Worm (Caenorhabditis elegans) whole organism, young adult: ENCODE measurements around the gene Y43F8B.1.
A peak's percentile ranks its signal among the peaks of the same experiment; 100 is the strongest.

Experiments used
- B0019.2 ChIP-seq: fragments of 200-800 bp; sonication (Bioruptor generic); conservative IDR thresholded peaks from 2 replicates; pipeline ENCODE4 v1.3.6; 2022; ENCODE audit warnings: missing genetic modification reagents, missing genetic modification characterization, missing compliant biosample characterization
- B0261.1 ChIP-seq: sonication (generic microtip); optimal IDR thresholded peaks from 2 replicates; lab custom pipeline; 2016; ENCODE audit warnings: mild to moderate bottlenecking, missing genetic modification characterization, moderate library complexity, missing compliant biosample characterization
- B0336.3 ChIP-seq: fragments of 200-800 bp; sonication (Bioruptor generic); IDR thresholded peaks from 2 replicates; pipeline ENCODE4 v1.3.6; 2022; ENCODE audit warnings: missing genetic modification characterization, missing compliant biosample characterization
- F10E7.11 ChIP-seq: sonication (generic microtip); optimal IDR thresholded peaks from 2 replicates; lab custom pipeline; 2017; ENCODE audit warnings: mild to moderate bottlenecking, missing genetic modification characterization, moderate library complexity, missing compliant biosample characterization
- F22D6.2 ChIP-seq: sonication (generic microtip); optimal IDR thresholded peaks from 2 replicates; lab custom pipeline; 2016; ENCODE audit warnings: mild to moderate bottlenecking, missing genetic modification characterization, missing compliant biosample characterization
- ama-1 ChIP-seq, 3 experiments: fragments of 150-350 bp in 1 of 3; sonication (generic microtip) in 2 of 3; optimal IDR thresholded peaks; 2 replicates each; lab custom pipeline; 2014 to 2018; ENCODE audit warnings: missing biosample characterization in 2 of 3, missing genetic modification characterization in 2 of 3, missing genetic modification reagents in 2 of 3
- attf-5 ChIP-seq: fragments of 200-800 bp; sonication (Bioruptor generic); optimal IDR thresholded peaks from 2 replicates; lab custom pipeline; 2018; ENCODE audit warnings: mild to moderate bottlenecking, missing genetic modification characterization, missing compliant biosample characterization
- bed-1 ChIP-seq: fragments of 200-800 bp; sonication (Bioruptor generic); IDR thresholded peaks from 2 replicates; pipeline ENCODE4 v1.3.6; 2022; ENCODE audit warnings: missing genetic modification reagents, missing genetic modification characterization, missing compliant biosample characterization
- bed-2 ChIP-seq: fragments of 200-800 bp; sonication (Bioruptor generic); IDR thresholded peaks from 2 replicates; pipeline ENCODE4 v1.3.6; 2022; ENCODE audit warnings: missing genetic modification reagents, missing genetic modification characterization, missing compliant biosample characterization
- ccch-3 ChIP-seq: fragments of 200-800 bp; sonication (Bioruptor generic); optimal IDR thresholded peaks from 2 replicates; lab custom pipeline; 2018; ENCODE audit warnings: mild to moderate bottlenecking, missing genetic modification characterization, missing compliant biosample characterization
- cebp-1 ChIP-seq, 2 experiments: fragments of 200-800 bp in 1 of 2; sonication (Bioruptor generic) in 1 of 2; sonication (generic microtip) in 1 of 2; IDR thresholded peaks in 1 of 2; optimal IDR thresholded peaks in 1 of 2; 2 replicates each; pipeline versions ENCODE4 v1.3.6 to Lab custom; 2017 to 2022; ENCODE audit warnings: missing compliant biosample characterization in 2 of 2, missing genetic modification characterization in 2 of 2, mild to moderate bottlenecking in 1 of 2, missing genetic modification reagents in 1 of 2, moderate library complexity in 1 of 2
- cebp-2 ChIP-seq: fragments of 200-800 bp; sonication (Bioruptor generic); IDR thresholded peaks from 2 replicates; pipeline ENCODE4 v1.3.6; 2022; ENCODE audit warnings: missing genetic modification characterization, missing compliant biosample characterization
- ceh-100 ChIP-seq: fragments of 200-800 bp; sonication (Bioruptor generic); IDR thresholded peaks from 2 replicates; pipeline ENCODE4 v1.3.6; 2022; ENCODE audit warnings: missing genetic modification reagents, missing genetic modification characterization, missing compliant biosample characterization
- ceh-79 ChIP-seq: sonication (generic microtip); optimal IDR thresholded peaks from 2 replicates; lab custom pipeline; 2017; ENCODE audit warnings: mild to moderate bottlenecking, missing genetic modification characterization, missing compliant biosample characterization
- die-1 ChIP-seq: sonication (generic microtip); optimal IDR thresholded peaks from 2 replicates; lab custom pipeline; 2016; ENCODE audit warnings: missing genotype, mild to moderate bottlenecking, missing genetic modification characterization, missing compliant biosample characterization
- dpl-1 ChIP-seq: fragments of 150-350 bp; optimal IDR thresholded peaks from 2 replicates; lab custom pipeline; 2014; ENCODE audit warnings: missing biosample characterization, missing genetic modification reagents, missing genetic modification characterization
- ets-4 ChIP-seq: fragments of 200-800 bp; sonication (Bioruptor generic); optimal IDR thresholded peaks from 2 replicates; lab custom pipeline; 2018; ENCODE audit warnings: mild to moderate bottlenecking, missing genetic modification characterization, missing compliant biosample characterization
- hlh-26 ChIP-seq: fragments of 200-800 bp; sonication (Bioruptor generic); conservative IDR thresholded peaks from 2 replicates; pipeline ENCODE4 v1.3.6; 2022; ENCODE audit warnings: missing genetic modification reagents, missing genetic modification characterization, missing compliant biosample characterization
- hsf-1 ChIP-seq: fragments of 200-800 bp; sonication (Bioruptor generic); IDR thresholded peaks from 2 replicates; pipeline ENCODE4 v1.3.6; 2022; ENCODE audit warnings: missing genetic modification reagents, missing genetic modification characterization, missing compliant biosample characterization
- lin-35 ChIP-seq, 3 experiments: fragments of 150-350 bp in 2 of 3; sonication (generic microtip) in 1 of 3; optimal IDR thresholded peaks; 2 replicates each; lab custom pipeline; 2014 to 2018; ENCODE audit warnings: missing biosample characterization in 3 of 3, missing genetic modification characterization in 3 of 3, missing genetic modification reagents in 3 of 3
- lin-54 ChIP-seq: fragments of 200-800 bp; sonication (Bioruptor generic); optimal IDR thresholded peaks from 2 replicates; lab custom pipeline; 2018; ENCODE audit warnings: mild to moderate bottlenecking, missing genetic modification characterization, missing compliant biosample characterization
- lsl-1 ChIP-seq: fragments of 200-800 bp; sonication (Bioruptor generic); optimal IDR thresholded peaks from 2 replicates; lab custom pipeline; 2018; ENCODE audit warnings: mild to moderate bottlenecking, missing genetic modification characterization, moderate library complexity, missing compliant biosample characterization
- lsy-27 ChIP-seq: sonication (generic microtip); optimal IDR thresholded peaks from 2 replicates; lab custom pipeline; 2017; ENCODE audit warnings: missing genetic modification characterization, mild to moderate bottlenecking, missing compliant biosample characterization, antibody characterized with exemption, missing genotype, borderline replicate concordance; ENCODE audit not compliant: insufficient read depth
- madf-10 ChIP-seq: sonication (generic microtip); optimal IDR thresholded peaks from 2 replicates; lab custom pipeline; 2016; ENCODE audit warnings: mild to moderate bottlenecking, missing genetic modification characterization, missing compliant biosample characterization
- madf-6 ChIP-seq: fragments of 200-800 bp; sonication (Bioruptor generic); IDR thresholded peaks from 2 replicates; pipeline ENCODE4 v1.3.6; 2022; ENCODE audit warnings: missing genetic modification reagents, missing genetic modification characterization, missing compliant biosample characterization
- madf-8 ChIP-seq: fragments of 200-800 bp; sonication (Bioruptor generic); conservative IDR thresholded peaks from 2 replicates; pipeline ENCODE4 v1.3.6; 2022; ENCODE audit warnings: missing genetic modification reagents, missing genetic modification characterization, missing compliant biosample characterization
- mcd-1 ChIP-seq: fragments of 200-800 bp; sonication (Bioruptor generic); IDR thresholded peaks from 2 replicates; pipeline ENCODE4 v1.3.6; 2022; ENCODE audit warnings: missing genetic modification reagents, missing genetic modification characterization, missing compliant biosample characterization
- mel-28 ChIP-seq: sonication (generic microtip); optimal IDR thresholded peaks from 2 replicates; lab custom pipeline; 2016; ENCODE audit warnings: borderline replicate concordance, mild to moderate bottlenecking, missing genetic modification characterization, missing compliant biosample characterization
- mes-4 ChIP-seq: sonication (generic microtip); optimal IDR thresholded peaks from 2 replicates; lab custom pipeline; 2016; ENCODE audit warnings: missing genotype, missing genetic modification characterization, missing compliant biosample characterization
- nfya-1 ChIP-seq: sonication (generic microtip); optimal IDR thresholded peaks from 2 replicates; lab custom pipeline; 2017; ENCODE audit warnings: antibody characterized with exemption, missing compliant biosample characterization, missing genetic modification characterization, borderline replicate concordance; ENCODE audit not compliant: insufficient read depth
- rec-8 ChIP-seq, 2 experiments: sonication (generic microtip); optimal IDR thresholded peaks; 2 replicates each; lab custom pipeline; 2016; ENCODE audit warnings: mild to moderate bottlenecking in 2 of 2, missing genetic modification characterization in 2 of 2, missing genetic modification reagents in 2 of 2, missing genotype in 2 of 2, missing biosample characterization in 1 of 2, missing compliant biosample characterization in 1 of 2, moderate library complexity in 1 of 2
- repo-1 ChIP-seq: sonication (generic microtip); optimal IDR thresholded peaks from 2 replicates; lab custom pipeline; 2017; ENCODE audit warnings: mild to moderate bottlenecking, missing genetic modification characterization, missing compliant biosample characterization
- snpc-1.1 ChIP-seq: sonication (generic microtip); optimal IDR thresholded peaks from 2 replicates; lab custom pipeline; 2017; ENCODE audit warnings: missing genetic modification characterization, mild to moderate bottlenecking, missing compliant biosample characterization, antibody characterized with exemption, moderate library complexity, missing genotype, missing genetic modification reagents; ENCODE audit not compliant: insufficient read depth
- snpc-3.4 ChIP-seq: sonication (generic microtip); optimal IDR thresholded peaks from 2 replicates; lab custom pipeline; 2017; ENCODE audit warnings: missing genetic modification characterization, mild to moderate bottlenecking, missing compliant biosample characterization, antibody characterized with exemption, moderate library complexity, missing genotype, missing genetic modification reagents
- snpc-4 ChIP-seq, 5 experiments: fragments of 150-350 bp in 1 of 5; sonication (generic microtip) in 4 of 5; optimal IDR thresholded peaks; 2 replicates each; lab custom pipeline; 2014 to 2018; ENCODE audit warnings: missing genetic modification characterization in 5 of 5, missing biosample characterization in 3 of 5, antibody characterized with exemption in 2 of 5, mild to moderate bottlenecking in 2 of 5, missing compliant biosample characterization in 2 of 5, missing genotype in 2 of 5, moderate library complexity in 2 of 5, missing genetic modification reagents in 1 of 5
- somi-1 ChIP-seq: fragments of 200-800 bp; sonication (Bioruptor generic); optimal IDR thresholded peaks from 2 replicates; lab custom pipeline; 2018; ENCODE audit warnings: mild to moderate bottlenecking, missing genetic modification characterization, missing compliant biosample characterization
- tbp1 ChIP-seq: fragments of 200-800 bp; sonication (Bioruptor generic); optimal IDR thresholded peaks from 2 replicates; lab custom pipeline; 2018; ENCODE audit warnings: mild to moderate bottlenecking, missing genetic modification characterization, missing compliant biosample characterization
- tbx-9 ChIP-seq: sonication (generic microtip); optimal IDR thresholded peaks from 2 replicates; lab custom pipeline; 2016; ENCODE audit warnings: borderline replicate concordance, missing genetic modification characterization, inconsistent platforms, missing compliant biosample characterization
- tlf-1 ChIP-seq: fragments of 200-800 bp; sonication (Bioruptor generic); optimal IDR thresholded peaks from 2 replicates; lab custom pipeline; 2018; ENCODE audit warnings: mild to moderate bottlenecking, missing genetic modification characterization, missing compliant biosample characterization
- xnd-1 ChIP-seq: sonication (generic microtip); optimal IDR thresholded peaks from 2 replicates; lab custom pipeline; 2016; ENCODE audit warnings: missing genotype, missing genetic modification reagents, missing genetic modification characterization, missing compliant biosample characterization
- ztf-18 ChIP-seq: sonication (generic microtip); optimal IDR thresholded peaks from 2 replicates; lab custom pipeline; 2016; ENCODE audit warnings: missing genotype, mild to moderate bottlenecking, missing genetic modification characterization, missing compliant biosample characterization
- ztf-26 ChIP-seq: sonication (generic microtip); optimal IDR thresholded peaks from 2 replicates; lab custom pipeline; 2017; ENCODE audit warnings: missing genetic modification characterization, missing compliant biosample characterization
- ztf-28 ChIP-seq: fragments of 200-800 bp; sonication (Bioruptor generic); IDR thresholded peaks from 2 replicates; pipeline ENCODE4 v1.3.6; 2022; ENCODE audit warnings: missing genetic modification reagents, missing genetic modification characterization, missing compliant biosample characterization
- ztf-3 ChIP-seq: fragments of 200-800 bp; sonication (Bioruptor generic); optimal IDR thresholded peaks from 2 replicates; lab custom pipeline; 2018; ENCODE audit warnings: mild to moderate bottlenecking, missing genetic modification characterization, missing compliant biosample characterization

Y43F8B.1 gene

DNA sequence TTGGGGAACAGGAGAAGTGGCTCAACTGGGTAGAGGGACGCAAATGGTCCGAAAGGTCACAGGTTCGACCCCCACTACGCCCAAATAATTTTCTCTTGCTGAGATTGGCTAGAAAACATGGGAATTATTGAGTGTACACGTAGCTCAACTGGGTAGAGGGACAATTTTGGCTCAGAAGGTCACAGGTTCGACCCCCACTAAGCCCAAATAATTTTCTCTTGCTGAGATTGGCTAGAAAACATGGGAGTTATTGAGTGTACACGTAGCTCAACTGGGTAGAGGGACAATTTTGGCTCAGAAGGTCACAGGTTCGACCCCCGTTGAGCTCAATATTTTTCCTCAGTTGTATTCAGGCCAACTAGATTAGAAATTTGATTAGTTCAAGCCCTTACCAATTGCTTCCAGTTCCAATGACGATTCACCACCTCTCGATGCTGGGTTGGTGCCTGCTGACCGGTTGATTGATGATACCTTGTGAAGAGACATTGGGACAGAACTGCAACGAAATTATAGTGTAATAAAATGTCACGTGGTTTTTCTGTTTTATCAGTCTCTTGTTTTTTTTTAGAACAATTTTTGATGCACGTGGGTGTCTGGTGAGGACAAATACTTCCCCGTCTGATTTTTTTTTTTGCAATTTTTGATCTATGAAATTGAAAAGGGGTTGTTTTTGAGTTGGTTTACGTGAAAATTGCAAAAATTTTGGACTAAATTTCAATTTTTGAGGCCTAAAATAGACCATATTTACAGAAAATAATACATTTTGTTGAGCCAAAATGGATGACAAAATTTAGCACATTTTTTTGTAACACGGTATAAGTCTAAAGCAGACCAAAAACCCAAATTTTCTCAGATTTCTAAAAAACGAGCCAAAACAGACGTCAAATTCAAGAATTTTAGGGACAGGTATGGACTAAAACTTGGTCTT is 24.4 kb downstream of the Y43F8B.1 start (continued):
- peak; percentile 53 for TF ChIP-seq mes-4
- TF ChIP-seq B0336.3 (GFP tag; lab: Robert Waterston, UW) = 0 out of 2 replicates have a peak, but pooled peaks have one; percentile 18
- no peak for TF ChIP-seq ceh-79 (tag; lab: Kevin White, UChicago)
- no peak for TF ChIP-seq hsf-1 (GFP tag; lab: Robert Waterston, UW)
- no peak for TF ChIP-seq madf-10
- TF ChIP-seq dpl-1 (GFP tag; lab: Kevin White, UChicago) = no peak
- TF ChIP-seq F22D6.2 (tag; lab: Kevin White, UChicago) = no peak
- TF ChIP-seq ztf-26 = peak; percentile 32
- no peak for TF ChIP-seq snpc-4 (GFP tag; optimal IDR thresholded peaks at IDR 0.05; lab: Kevin White, UChicago)
- no peak for TF ChIP-seq snpc-4 (tag; optimal IDR thresholded peaks at IDR 0.05; lab: Kevin White, UChicago)
- TF ChIP-seq repo-1 = no peak
- TF ChIP-seq ztf-18 (tag; lab: Kevin White, UChicago) = peak; percentile 47
- TF ChIP-seq madf-8 (GFP tag; lab: Robert Waterston, UW) = no peak
- no peak for TF ChIP-seq B0019.2 (GFP tag; lab: Robert Waterston, UW)
- TF ChIP-seq cebp-1 (GFP tag; IDR thresholded peaks at IDR 0.05; lab: Robert Waterston, UW) = no peak
- TF ChIP-seq cebp-1 (tag; optimal IDR thresholded peaks at IDR 0.05; lab: Kevin White, UChicago) = peak; percentile 4
- TF ChIP-seq tbx-9 (tag; lab: Kevin White, UChicago) = no peak
- no peak for TF ChIP-seq nfya-1 (tag; lab: Kevin White, UChicago)
- peak in 1 of 3 experiments; percentile 14 for TF ChIP-seq lin-35 (GFP tag; optimal IDR thresholded peaks at IDR 0.05; lab: Kevin White, UChicago)
- TF ChIP-seq bed-1 (GFP tag; lab: Robert Waterston, UW) = no peak
- TF ChIP-seq B0261.1 (tag; lab: Kevin White, UChicago) = peak; percentile 55
- no peak for TF ChIP-seq rec-8 (tag; optimal IDR thresholded peaks at IDR 0.05; lab: Kevin White, UChicago)
- no peak for TF ChIP-seq tlf-1 (GFP tag; lab: Kevin White, UChicago)
- no peak for TF ChIP-seq lsy-27 (tag; lab: Kevin White, UChicago)
- TF ChIP-seq ceh-100 (GFP tag; lab: Robert Waterston, UW) = no peak
- peak; percentile 0 for TF ChIP-seq attf-5 (GFP tag; lab: Kevin White, UChicago)
- TF ChIP-seq die-1 = peak; percentile 13
- TF ChIP-seq xnd-1 (tag; lab: Kevin White, UChicago) = no peak
- TF ChIP-seq ccch-3 = no peak
- TF ChIP-seq ama-1 (optimal IDR thresholded peaks at IDR 0.05; lab: Kevin White, UChicago) = peak; percentile 37
- TF ChIP-seq ama-1 (GFP tag; optimal IDR thresholded peaks at IDR 0.05; lab: Kevin White, UChicago) = peak in 1 of 2 experiments; percentile 20
- TF ChIP-seq snpc-3.4 = no peak
- peak; percentile 23 for TF ChIP-seq madf-6 (GFP tag; lab: Robert Waterston, UW)
- TF ChIP-seq ets-4 (GFP tag; lab: Kevin White, UChicago) = no peak
- TF ChIP-seq hlh-26 (GFP tag; lab: Robert Waterston, UW) = no peak
- TF ChIP-seq ztf-28 (GFP tag; lab: Robert Waterston, UW) = no peak
- no peak for TF ChIP-seq mel-28 (tag; lab: Kevin White, UChicago)
- TF ChIP-seq bed-2 (GFP tag; lab: Robert Waterston, UW) = no peak
- no peak for TF ChIP-seq snpc-1.1 (tag; lab: Kevin White, UChicago)
- peak; percentile 74 for TF ChIP-seq tbp1 (GFP tag; lab: Kevin White, UChicago)
- TF ChIP-seq lsl-1 = no peak
- no peak for TF ChIP-seq F10E7.11
- TF ChIP-seq cebp-2 (GFP tag; lab: Robert Waterston, UW) = peak; percentile 63
- peak; percentile 31; the same call in 1 of the 2 replicates for TF ChIP-seq mcd-1 (GFP tag; lab: Robert Waterston, UW)
- TF ChIP-seq ztf-3 (GFP tag; lab: Kevin White, UChicago) = no peak
- no peak for TF ChIP-seq somi-1
- no peak for TF ChIP-seq lin-54 (GFP tag; lab: Kevin White, UChicago)
